Fruit fly (Drosophila melanogaster) whole organism, embryonic: ENCODE measurements around the gene CG42852.

Source experiments
- ATbp ChIP-seq: fragments of 200-800 bp; sonication (Bioruptor generic); optimal IDR thresholded peaks from 2 replicates; lab custom pipeline; 2017; ENCODE audit warnings: missing biosample characterization, mild to moderate bottlenecking, missing genetic modification characterization, missing genetic modification reagents
- B-H1 ChIP-seq: fragments of 200-800 bp; sonication (Bioruptor generic); IDR thresholded peaks from 3 replicates; pipeline ENCODE4 v1.3.6; 2022; ENCODE audit warnings: missing biosample characterization, missing genetic modification characterization
- B-H2 ChIP-seq: fragments of 200-800 bp; sonication (Bioruptor generic); optimal IDR thresholded peaks from 2 replicates; lab custom pipeline; 2018; ENCODE audit warnings: missing biosample characterization, mild to moderate bottlenecking, missing genetic modification characterization
- CG10267 ChIP-seq: fragments of 200-800 bp; sonication (Bioruptor generic); optimal IDR thresholded peaks from 2 replicates; lab custom pipeline; 2018; ENCODE audit warnings: missing biosample characterization, mild to moderate bottlenecking, missing genetic modification characterization, moderate library complexity
- CG10321 ChIP-seq: fragments of 200-800 bp; sonication (Bioruptor generic); IDR thresholded peaks from 2 replicates; pipeline ENCODE4 v1.3.6; 2022; ENCODE audit warnings: missing biosample characterization, missing genetic modification characterization
- CG11696 ChIP-seq: fragments of 200-800 bp; sonication (Bioruptor generic); IDR thresholded peaks from 2 replicates; pipeline ENCODE4 v1.3.6; 2022; ENCODE audit warnings: missing biosample characterization, missing genetic modification characterization
- CG12071 ChIP-seq: fragments of 200-800 bp; sonication (Bioruptor generic); optimal IDR thresholded peaks from 3 replicates; lab custom pipeline; 2018; ENCODE audit warnings: missing biosample characterization, mild to moderate bottlenecking, missing genetic modification characterization
- CG12219 ChIP-seq: fragments of 200-800 bp; sonication (Bioruptor generic); optimal IDR thresholded peaks from 3 replicates; lab custom pipeline; 2018; ENCODE audit warnings: missing biosample characterization, mild to moderate bottlenecking, missing genetic modification characterization
- CG12769 ChIP-seq: fragments of 200-800 bp; sonication (Bioruptor generic); optimal IDR thresholded peaks from 2 replicates; lab custom pipeline; 2019; ENCODE audit warnings: missing biosample characterization, mild to moderate bottlenecking, missing genetic modification characterization, moderate library complexity
- CG1603 ChIP-seq: fragments of 200-800 bp; sonication (Bioruptor generic); optimal IDR thresholded peaks from 2 replicates; lab custom pipeline; 2019; ENCODE audit warnings: missing biosample characterization, mild to moderate bottlenecking, missing genetic modification characterization, moderate library complexity
- CG16813 ChIP-seq: fragments of 200-800 bp; sonication (Bioruptor generic); IDR thresholded peaks from 3 replicates; pipeline ENCODE4 v1.3.6; 2022; ENCODE audit warnings: missing biosample characterization, missing genetic modification characterization; ENCODE audit not compliant: partially characterized antibody
- CG17568 ChIP-seq: fragments of 200-800 bp; sonication (Bioruptor generic); optimal IDR thresholded peaks from 2 replicates; lab custom pipeline; 2018; ENCODE audit warnings: missing biosample characterization, mild to moderate bottlenecking, missing genetic modification characterization, moderate library complexity
- CG31388 ChIP-seq: fragments of 200-800 bp; sonication (Bioruptor generic); optimal IDR thresholded peaks from 2 replicates; lab custom pipeline; 2016; ENCODE audit warnings: missing biosample characterization, missing genetic modification characterization
- CG6272 ChIP-seq: fragments of 200-800 bp; sonication (Bioruptor generic); IDR thresholded peaks from 2 replicates; pipeline ENCODE4 v1.3.6; 2022; ENCODE audit warnings: missing biosample characterization, missing genetic modification characterization
- CG7372 ChIP-seq: fragments of 200-800 bp; sonication (Bioruptor generic); IDR thresholded peaks from 2 replicates; pipeline ENCODE4 v1.3.6; 2022; ENCODE audit warnings: missing biosample characterization, missing genetic modification characterization
- CG9797 ChIP-seq: fragments of 200-800 bp; sonication (Bioruptor generic); optimal IDR thresholded peaks from 3 replicates; lab custom pipeline; 2018; ENCODE audit warnings: missing biosample characterization, mild to moderate bottlenecking, missing genetic modification characterization
- CG9932 ChIP-seq: fragments of 200-800 bp; sonication (Bioruptor generic); IDR thresholded peaks from 2 replicates; pipeline ENCODE4 v1.3.6; 2022; ENCODE audit warnings: missing biosample characterization, missing genetic modification characterization
- Eip74EF ChIP-seq, 2 experiments: fragments of 200-800 bp in 1 of 2; fragments of >200 bp in 1 of 2; sonication (Bioruptor generic) in 1 of 2; optimal IDR thresholded peaks; 2 replicates each; lab custom pipeline; 2017 to 2019; ENCODE audit warnings: missing biosample characterization in 2 of 2, missing genetic modification characterization in 2 of 2, mild to moderate bottlenecking in 1 of 2, moderate library complexity in 1 of 2
- Fer1 ChIP-seq: fragments of 200-800 bp; sonication (Bioruptor generic); optimal IDR thresholded peaks from 2 replicates; lab custom pipeline; 2017; ENCODE audit warnings: missing biosample characterization, mild to moderate bottlenecking, missing genetic modification characterization
- H15 ChIP-seq: fragments of 200-800 bp; sonication (Bioruptor generic); IDR thresholded peaks from 3 replicates; pipeline ENCODE4 v1.3.6; 2022; ENCODE audit warnings: missing biosample characterization, missing genetic modification characterization
- Hr39 ChIP-seq: fragments of >200 bp; optimal IDR thresholded peaks from 2 replicates; lab custom pipeline; 2017
- Lpt ChIP-seq: fragments of >200 bp; optimal IDR thresholded peaks from 2 replicates; lab custom pipeline; 2018; ENCODE audit warnings: missing biosample characterization, missing genetic modification characterization
- NFAT ChIP-seq: fragments of 200-800 bp; sonication (Bioruptor generic); IDR thresholded peaks from 2 replicates; pipeline ENCODE4 v1.3.6; 2022; ENCODE audit warnings: missing biosample characterization, missing genetic modification characterization
- Neu2 ChIP-seq: fragments of 200-800 bp; sonication (Bioruptor generic); optimal IDR thresholded peaks from 3 replicates; lab custom pipeline; 2016; ENCODE audit warnings: missing biosample characterization, missing genetic modification characterization, borderline replicate concordance
- Pdp1 ChIP-seq, 2 experiments: fragments of 200-800 bp; sonication (Bioruptor generic); optimal IDR thresholded peaks; 3 replicates each; lab custom pipeline; 2016; ENCODE audit warnings: missing biosample characterization in 2 of 2, missing genetic modification characterization in 2 of 2, mild to moderate bottlenecking in 1 of 2, moderate library complexity in 1 of 2
- bbx ChIP-seq: fragments of 200-800 bp; sonication (Bioruptor generic); IDR thresholded peaks from 2 replicates; pipeline ENCODE4 v1.3.6; 2022; ENCODE audit warnings: missing biosample characterization, missing genetic modification characterization; ENCODE audit not compliant: partially characterized antibody
- bcd ChIP-seq: fragments of 200-800 bp; sonication (Bioruptor generic); optimal IDR thresholded peaks from 2 replicates; lab custom pipeline; 2017; ENCODE audit warnings: missing biosample characterization, mild to moderate bottlenecking, missing genetic modification characterization
- bigmax ChIP-seq: fragments of 200-800 bp; sonication (Bioruptor generic); optimal IDR thresholded peaks from 2 replicates; lab custom pipeline; 2018; ENCODE audit warnings: missing biosample characterization, mild to moderate bottlenecking, missing genetic modification characterization
- btn ChIP-seq: fragments of 200-800 bp; sonication (Bioruptor generic); optimal IDR thresholded peaks from 2 replicates; lab custom pipeline; 2016; ENCODE audit warnings: missing biosample characterization, missing genetic modification characterization
- cg ChIP-seq: fragments of 200-800 bp; sonication (Bioruptor generic); optimal IDR thresholded peaks from 3 replicates; lab custom pipeline; 2019; ENCODE audit warnings: missing biosample characterization, mild to moderate bottlenecking, missing genetic modification characterization, moderate library complexity
- danr ChIP-seq: fragments of 200-800 bp; sonication (Bioruptor generic); IDR thresholded peaks from 2 replicates; pipeline ENCODE4 v1.3.6; 2022; ENCODE audit warnings: missing biosample characterization, missing genetic modification characterization
- eyg ChIP-seq: fragments of 200-800 bp; sonication (Bioruptor generic); optimal IDR thresholded peaks from 3 replicates; lab custom pipeline; 2016; ENCODE audit warnings: missing biosample characterization, missing genetic modification characterization
- fd102C ChIP-seq: fragments of 200-800 bp; sonication (Bioruptor generic); optimal IDR thresholded peaks from 2 replicates; lab custom pipeline; 2018; ENCODE audit warnings: missing biosample characterization, mild to moderate bottlenecking, missing genetic modification characterization, moderate library complexity
- fd96Cb ChIP-seq: fragments of 200-800 bp; sonication (Bioruptor generic); optimal IDR thresholded peaks from 2 replicates; lab custom pipeline; 2018; ENCODE audit warnings: missing biosample characterization, mild to moderate bottlenecking, missing genetic modification characterization, moderate library complexity
- fu2 ChIP-seq: fragments of 200-800 bp; sonication (Bioruptor generic); optimal IDR thresholded peaks from 2 replicates; lab custom pipeline; 2016; ENCODE audit warnings: missing biosample characterization, missing genetic modification characterization
- gce ChIP-seq: fragments of 200-800 bp; sonication (Bioruptor generic); IDR thresholded peaks from 3 replicates; pipeline ENCODE4 v1.3.6; 2022; ENCODE audit warnings: missing biosample characterization, missing genetic modification characterization
- gcm2 ChIP-seq: fragments of 200-800 bp; sonication (Bioruptor generic); optimal IDR thresholded peaks from 2 replicates; lab custom pipeline; 2016; ENCODE audit warnings: missing biosample characterization, missing genetic modification characterization
- ind ChIP-seq: fragments of 200-800 bp; sonication (Bioruptor generic); optimal IDR thresholded peaks from 3 replicates; lab custom pipeline; 2016; ENCODE audit warnings: missing biosample characterization, missing genetic modification characterization
- pb ChIP-seq: fragments of 200-800 bp; sonication (Bioruptor generic); optimal IDR thresholded peaks from 3 replicates; lab custom pipeline; 2016; ENCODE audit warnings: missing biosample characterization, missing genetic modification characterization
- rib ChIP-seq: fragments of 200-800 bp; sonication (Bioruptor generic); IDR thresholded peaks from 2 replicates; pipeline ENCODE4 v1.3.6; 2022; ENCODE audit warnings: missing biosample characterization, missing genetic modification characterization
- ro ChIP-seq: fragments of 200-800 bp; sonication (Bioruptor generic); IDR thresholded peaks from 2 replicates; pipeline ENCODE4 v1.3.6; 2022; ENCODE audit warnings: missing biosample characterization, missing genetic modification characterization
- scrt ChIP-seq: fragments of 200-800 bp; sonication (Bioruptor generic); optimal IDR thresholded peaks from 2 replicates; lab custom pipeline; 2018; ENCODE audit warnings: missing biosample characterization, mild to moderate bottlenecking, missing genetic modification characterization, moderate library complexity
- sd ChIP-seq: fragments of 200-800 bp; sonication (Bioruptor generic); optimal IDR thresholded peaks from 3 replicates; lab custom pipeline; 2018; ENCODE audit warnings: missing biosample characterization, mild to moderate bottlenecking, missing genetic modification characterization, moderate library complexity
- seq ChIP-seq: fragments of 200-800 bp; sonication (Bioruptor generic); IDR thresholded peaks from 2 replicates; pipeline ENCODE4 v1.3.6; 2022; ENCODE audit warnings: missing biosample characterization, missing genetic modification characterization
- slp2 ChIP-seq: fragments of 200-800 bp; sonication (Bioruptor generic); optimal IDR thresholded peaks from 2 replicates; lab custom pipeline; 2016; ENCODE audit warnings: missing biosample characterization, missing genetic modification characterization
- sqz ChIP-seq: fragments of 200-800 bp; sonication (Bioruptor generic); optimal IDR thresholded peaks from 3 replicates; lab custom pipeline; 2018; ENCODE audit warnings: missing biosample characterization, mild to moderate bottlenecking, missing genetic modification characterization
- sr ChIP-seq: fragments of 200-800 bp; sonication (Bioruptor generic); IDR thresholded peaks from 3 replicates; pipeline ENCODE4 v1.3.6; 2022; ENCODE audit warnings: missing biosample characterization, missing genetic modification characterization
- ssp ChIP-seq: fragments of 200-800 bp; sonication (Bioruptor generic); IDR thresholded peaks from 2 replicates; pipeline ENCODE4 v1.3.6; 2022; ENCODE audit warnings: missing biosample characterization, missing genetic modification characterization
- stwl ChIP-seq: fragments of 200-800 bp; sonication (Bioruptor generic); optimal IDR thresholded peaks from 3 replicates; lab custom pipeline; 2018; ENCODE audit warnings: missing biosample characterization, mild to moderate bottlenecking, missing genetic modification characterization, moderate library complexity
- twi ChIP-seq: fragments of 200-800 bp; optimal IDR thresholded peaks from 2 replicates; lab custom pipeline; 2019; ENCODE audit warnings: missing biosample characterization, mild to moderate bottlenecking, missing genetic modification characterization, moderate library complexity
- yki ChIP-seq: fragments of >200 bp; optimal IDR thresholded peaks from 3 replicates; lab custom pipeline; 2018
- zfh2 ChIP-seq: fragments of 200-800 bp; sonication (Bioruptor generic); optimal IDR thresholded peaks from 2 replicates; lab custom pipeline; 2016; ENCODE audit warnings: missing biosample characterization, missing genetic modification characterization

The CG42852 gene

DNA sequence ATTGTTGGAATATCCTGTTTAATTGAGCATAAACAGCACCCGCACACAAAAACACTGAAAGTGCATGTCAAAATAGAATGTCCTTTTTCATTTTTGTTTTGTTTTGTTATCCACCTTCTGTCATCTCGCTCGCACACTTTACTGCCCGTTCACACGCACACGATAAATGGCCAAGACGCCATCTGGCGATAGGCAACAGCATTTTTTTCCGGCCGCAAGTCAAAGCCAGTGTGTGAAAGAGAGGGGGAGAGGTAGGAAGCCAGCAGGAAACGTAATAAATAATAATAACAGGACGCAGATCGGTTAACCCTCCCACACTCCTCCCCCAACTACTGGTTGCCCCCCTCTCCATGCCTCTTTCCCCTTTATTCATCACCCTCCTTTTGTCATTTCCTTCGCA lies 14.6 kb downstream of the CG42852 start (continued):
- TF ChIP-seq CG10267, result peak; percentile 8
- no peak for TF ChIP-seq fu2
- TF ChIP-seq ATbp (GFP tag; lab: Kevin White, UChicago), result no peak
- TF ChIP-seq ind (GFP tag; lab: Kevin White, UChicago), result peak; percentile 6
- TF ChIP-seq Neu2, result no peak
- TF ChIP-seq sqz (GFP tag; lab: Kevin White, UChicago), result peak; percentile 91
- peak in 1 of 2 experiments; percentile 9 for TF ChIP-seq Pdp1 (GFP tag; optimal IDR thresholded peaks at IDR 0.05; lab: Kevin White, UChicago)
- TF ChIP-seq rib (GFP tag; lab: Robert Waterston, UW), result 0 out of 2 replicates have a peak, but pooled peaks have one; percentile 34
- no peak for TF ChIP-seq zfh2
- peak; percentile 43 for TF ChIP-seq Fer1
- TF ChIP-seq B-H1 (GFP tag; lab: Robert Waterston, UW), result no peak
- no peak for TF ChIP-seq sr (GFP tag; lab: Robert Waterston, UW)
- TF ChIP-seq Lpt (GFP tag; lab: Kevin White, UChicago), result peak; percentile 38
- no peak for TF ChIP-seq CG11696 (GFP tag; lab: Robert Waterston, UW)
- TF ChIP-seq bigmax (GFP tag; lab: Kevin White, UChicago), result no peak
- peak; percentile 25 for TF ChIP-seq CG17568 (GFP tag; lab: Kevin White, UChicago)
- no peak for TF ChIP-seq ssp (GFP tag; lab: Robert Waterston, UW)
- TF ChIP-seq gce (GFP tag; lab: Robert Waterston, UW), result 0 out of 3 replicates have a peak, but pooled peaks have one; percentile 59
- no peak for TF ChIP-seq cg
- no peak for TF ChIP-seq yki (lab: Kevin White, UChicago)
- TF ChIP-seq pb (GFP tag; lab: Kevin White, UChicago), result peak; percentile 40
- no peak for TF ChIP-seq CG7372 (GFP tag; lab: Robert Waterston, UW)
- no peak for TF ChIP-seq CG9932 (GFP tag; lab: Robert Waterston, UW)
- no peak for TF ChIP-seq btn (GFP tag; lab: Kevin White, UChicago)
- no peak for TF ChIP-seq CG10321
- no peak for TF ChIP-seq danr
- no peak for TF ChIP-seq CG6272
- TF ChIP-seq Eip74EF (GFP tag; optimal IDR thresholded peaks at IDR 0.05; lab: Kevin White, UChicago), result no peak
- TF ChIP-seq CG1603 (tag; lab: Kevin White, UChicago), result peak; percentile 41
- TF ChIP-seq B-H2 (GFP tag; lab: Kevin White, UChicago), result no peak
- no peak for TF ChIP-seq CG12769 (tag; lab: Kevin White, UChicago)
- TF ChIP-seq seq (GFP tag; lab: Robert Waterston, UW), result no peak
- TF ChIP-seq gcm2 (GFP tag; lab: Kevin White, UChicago), result no peak
- peak; percentile 58 for TF ChIP-seq CG12071 (GFP tag; lab: Kevin White, UChicago)
- no peak for TF ChIP-seq slp2 (GFP tag; lab: Kevin White, UChicago)
- no peak for TF ChIP-seq scrt (GFP tag; lab: Kevin White, UChicago)
- TF ChIP-seq eyg (GFP tag; lab: Kevin White, UChicago), result no peak
- no peak for TF ChIP-seq ro (GFP tag; lab: Robert Waterston, UW)
- no peak for TF ChIP-seq bcd (GFP tag; lab: Kevin White, UChicago)
- no peak for TF ChIP-seq fd96Cb (tag; lab: Kevin White, UChicago)
- no peak for TF ChIP-seq sd (tag; lab: Kevin White, UChicago)
- TF ChIP-seq CG12219, result peak; percentile 29
- TF ChIP-seq NFAT (GFP tag; lab: Robert Waterston, UW), result peak; percentile 42; the same call in 1 of the 2 replicates
- TF ChIP-seq CG31388 (GFP tag; lab: Kevin White, UChicago), result no peak
- TF ChIP-seq stwl, result peak; percentile 24
- TF ChIP-seq CG9797, result no peak
- TF ChIP-seq fd102C, result peak; percentile 46
- TF ChIP-seq bbx (GFP tag; lab: Robert Waterston, UW), result no peak
- TF ChIP-seq twi (tag; lab: Kevin White, UChicago), result peak; percentile 63
- no peak for TF ChIP-seq H15 (GFP tag; lab: Robert Waterston, UW)
- no peak for TF ChIP-seq Hr39 (lab: Kevin White, UChicago)
- peak; percentile 11; the same call in 1 of the 3 replicates for TF ChIP-seq CG16813 (GFP tag; lab: Robert Waterston, UW)
